Worm (Caenorhabditis elegans) whole organism, L2 larva: Measurements from ENCODE around the gene C01B10.44.
"Not testable (repeated sequence)": the region's sequence is repeated elsewhere in the genome, so short reads cannot be mapped to it uniquely, and the experiment has no call there.

Source experiments
- C34F6.9 ChIP-seq: fragments of 150-350 bp; optimal IDR thresholded peaks from 2 replicates; lab custom pipeline; 2014; ENCODE audit warnings: missing biosample characterization, missing genetic modification characterization
- F13H6.1 ChIP-seq: sonication (generic microtip); optimal IDR thresholded peaks from 2 replicates; lab custom pipeline; 2016; ENCODE audit warnings: missing genetic modification characterization, missing compliant biosample characterization
- R02D3.7 ChIP-seq: fragments of 150-350 bp; optimal IDR thresholded peaks from 2 replicates; lab custom pipeline; 2014; ENCODE audit warnings: missing biosample characterization, missing genetic modification characterization
- ZK546.5 ChIP-seq: sonication (generic microtip); optimal IDR thresholded peaks from 2 replicates; lab custom pipeline; 2017; ENCODE audit warnings: missing biosample characterization, missing genetic modification characterization
- alr-1 ChIP-seq: fragments of 150-350 bp; optimal IDR thresholded peaks from 2 replicates; lab custom pipeline; 2014; ENCODE audit warnings: missing biosample characterization, missing genetic modification characterization
- ama-1 ChIP-seq: fragments of 150-350 bp; optimal IDR thresholded peaks from 2 replicates; lab custom pipeline; 2018; ENCODE audit warnings: inconsistent platforms
- ceh-82 ChIP-seq: fragments of 150-350 bp; optimal IDR thresholded peaks from 2 replicates; lab custom pipeline; 2014; ENCODE audit warnings: missing biosample characterization, missing genetic modification characterization
- egl-27 ChIP-seq: sonication (generic microtip); optimal IDR thresholded peaks from 3 replicates; lab custom pipeline; 2017; ENCODE audit warnings: missing biosample characterization, missing genetic modification reagents, missing genetic modification characterization
- elt-1 ChIP-seq: fragments of 150-350 bp; optimal IDR thresholded peaks from 2 replicates; lab custom pipeline; 2014; ENCODE audit warnings: missing biosample characterization, missing genetic modification characterization
- fos-1 ChIP-seq: fragments of 150-350 bp; optimal IDR thresholded peaks from 2 replicates; lab custom pipeline; 2014; ENCODE audit warnings: missing biosample characterization, missing genetic modification characterization
- gmeb-1 ChIP-seq: fragments of 150-350 bp; optimal IDR thresholded peaks from 2 replicates; lab custom pipeline; 2014; ENCODE audit warnings: missing biosample characterization, missing genetic modification characterization
- lin-11 ChIP-seq: fragments of 150-350 bp; sonication (generic microtip); optimal IDR thresholded peaks from 2 replicates; lab custom pipeline; 2014; ENCODE audit warnings: missing biosample characterization, missing genetic modification characterization, inconsistent platforms, mixed read lengths
- lin-13 ChIP-seq: fragments of 150-350 bp; optimal IDR thresholded peaks from 2 replicates; lab custom pipeline; 2014; ENCODE audit warnings: missing biosample characterization, missing genetic modification reagents, missing genetic modification characterization
- lin-39 ChIP-seq: fragments of 150-350 bp; optimal IDR thresholded peaks from 2 replicates; lab custom pipeline; 2014; ENCODE audit warnings: missing biosample characterization, missing genetic modification reagents, missing genetic modification characterization
- mab-5 ChIP-seq: fragments of 150-350 bp; optimal IDR thresholded peaks from 2 replicates; lab custom pipeline; 2014; ENCODE audit warnings: missing biosample characterization, missing genetic modification characterization
- mbf-1 ChIP-seq: sonication (generic microtip); optimal IDR thresholded peaks from 2 replicates; lab custom pipeline; 2017; ENCODE audit warnings: missing biosample characterization, missing genetic modification characterization
- mdl-1 ChIP-seq, 2 experiments: fragments of 150-350 bp in 1 of 2; sonication (generic microtip) in 1 of 2; optimal IDR thresholded peaks; 2 replicates each; lab custom pipeline; 2017; ENCODE audit warnings: missing biosample characterization in 2 of 2, missing genetic modification characterization in 2 of 2
- nhr-10 ChIP-seq: sonication (generic microtip); optimal IDR thresholded peaks from 2 replicates; lab custom pipeline; 2017; ENCODE audit warnings: missing biosample characterization, missing genetic modification characterization
- nhr-12 ChIP-seq: fragments of 150-350 bp; optimal IDR thresholded peaks from 2 replicates; lab custom pipeline; 2014; ENCODE audit warnings: missing biosample characterization, missing genetic modification characterization
- nhr-21 ChIP-seq: fragments of 150-350 bp; optimal IDR thresholded peaks from 2 replicates; lab custom pipeline; 2014; ENCODE audit warnings: missing biosample characterization, missing genetic modification characterization
- nhr-23 ChIP-seq: fragments of 150-350 bp; optimal IDR thresholded peaks from 2 replicates; lab custom pipeline; 2014; ENCODE audit warnings: missing biosample characterization, missing genetic modification reagents, missing genetic modification characterization
- nhr-25 ChIP-seq: fragments of 150-350 bp; sonication (generic microtip); optimal IDR thresholded peaks from 3 replicates; lab custom pipeline; 2014; ENCODE audit warnings: missing biosample characterization, missing genetic modification characterization
- nhr-6 ChIP-seq: fragments of 150-350 bp; optimal IDR thresholded peaks from 2 replicates; lab custom pipeline; 2014; ENCODE audit warnings: missing biosample characterization, missing genetic modification characterization
- nhr-77 ChIP-seq: fragments of 150-350 bp; optimal IDR thresholded peaks from 2 replicates; lab custom pipeline; 2014; ENCODE audit warnings: missing biosample characterization, missing genetic modification characterization
- peb-1 ChIP-seq: fragments of 150-350 bp; optimal IDR thresholded peaks from 2 replicates; lab custom pipeline; 2014; ENCODE audit warnings: missing biosample characterization, missing genetic modification characterization
- sem-4 ChIP-seq: fragments of 150-350 bp; optimal IDR thresholded peaks from 2 replicates; lab custom pipeline; 2014; ENCODE audit warnings: missing biosample characterization, missing genetic modification reagents, missing genetic modification characterization
- skn-1 ChIP-seq: sonication (generic microtip); optimal IDR thresholded peaks from 2 replicates; lab custom pipeline; 2017; ENCODE audit warnings: missing biosample characterization, missing genetic modification characterization
- sma-3 ChIP-seq: sonication (generic microtip); optimal IDR thresholded peaks from 2 replicates; lab custom pipeline; 2016; ENCODE audit warnings: missing genetic modification reagents, missing genetic modification characterization, missing compliant biosample characterization
- sma-9 ChIP-seq, 2 experiments: fragments of 150-350 bp in 1 of 2; sonication (generic microtip) in 1 of 2; optimal IDR thresholded peaks; 2 replicates each; lab custom pipeline; 2014 to 2016; ENCODE audit warnings: missing genetic modification characterization in 2 of 2, mild to moderate bottlenecking in 1 of 2, missing biosample characterization in 1 of 2, missing compliant biosample characterization in 1 of 2, missing genetic modification reagents in 1 of 2, moderate library complexity in 1 of 2
- snpc-4 ChIP-seq: fragments of 150-350 bp; optimal IDR thresholded peaks from 2 replicates; lab custom pipeline; 2014; ENCODE audit warnings: missing biosample characterization, missing genetic modification characterization
- unc-39 ChIP-seq: fragments of 150-350 bp; optimal IDR thresholded peaks from 2 replicates; lab custom pipeline; 2014; ENCODE audit warnings: missing biosample characterization, missing genetic modification characterization
- unc-55 ChIP-seq: fragments of 150-350 bp; sonication (generic microtip); optimal IDR thresholded peaks from 3 replicates; lab custom pipeline; 2014; ENCODE audit warnings: missing biosample characterization, missing genetic modification reagents, missing genetic modification characterization
- unc-62 ChIP-seq: fragments of 150-350 bp; optimal IDR thresholded peaks from 2 replicates; lab custom pipeline; 2014; ENCODE audit warnings: missing biosample characterization, missing genetic modification reagents, missing genetic modification characterization
- zag-1 ChIP-seq: fragments of 150-350 bp; optimal IDR thresholded peaks from 2 replicates; lab custom pipeline; 2014; ENCODE audit warnings: missing biosample characterization, missing genetic modification characterization
- ztf-11 ChIP-seq: sonication (generic microtip); optimal IDR thresholded peaks from 2 replicates; lab custom pipeline; 2017; ENCODE audit warnings: missing biosample characterization, missing genetic modification characterization
- ztf-4 ChIP-seq: fragments of 150-350 bp; optimal IDR thresholded peaks from 2 replicates; lab custom pipeline; 2014; ENCODE audit warnings: missing biosample characterization, missing genetic modification characterization

C01B10.44 gene

DNA sequence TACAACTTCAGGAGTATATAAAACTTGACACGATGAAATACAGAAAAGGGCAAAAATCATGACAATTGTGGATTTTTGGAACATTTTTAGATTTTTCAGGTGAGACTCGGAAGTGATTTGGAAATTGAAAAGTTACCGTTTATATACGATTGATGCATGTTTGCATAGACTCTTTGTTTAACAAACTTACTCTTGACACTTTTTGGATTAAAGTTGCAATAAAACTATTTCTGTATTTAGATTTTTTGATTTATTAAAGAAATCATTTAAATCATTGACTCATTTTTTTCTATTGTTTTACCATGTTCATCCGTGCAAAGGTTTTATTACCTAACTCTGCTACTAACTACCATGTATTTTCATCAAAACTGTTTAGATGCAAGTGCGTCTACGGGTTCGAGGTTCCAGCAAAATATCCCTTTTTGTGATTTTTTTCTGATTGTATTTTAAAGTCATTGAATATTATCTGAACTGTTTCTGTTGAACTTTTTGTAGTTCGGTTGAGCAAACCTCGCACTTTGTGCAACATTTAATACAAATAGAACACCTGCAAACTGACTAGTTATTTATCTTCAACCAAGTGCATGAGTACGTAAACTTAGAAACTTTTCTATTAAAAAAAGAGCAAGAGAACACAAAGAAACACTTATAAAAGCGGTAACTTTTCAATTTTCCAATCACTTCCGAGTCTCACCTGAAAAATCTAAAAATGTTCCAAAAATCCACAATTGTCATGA, 32.3 kb upstream of the C01B10.44 start, which contains the start of the genes nspb-1 and nspb-2:
nspb-1 (minus strand) TSS at position 101 of the 737 bp plus-strand sequence.
nspb-2 (plus strand) TSS at position 687 of the 737 bp plus-strand sequence.
- not testable (repeated sequence) for TF ChIP-seq C34F6.9; gmeb-1; mdl-1 (tag; optimal IDR thresholded peaks at IDR 0.05; lab: Kevin White, UChicago)

DNA sequence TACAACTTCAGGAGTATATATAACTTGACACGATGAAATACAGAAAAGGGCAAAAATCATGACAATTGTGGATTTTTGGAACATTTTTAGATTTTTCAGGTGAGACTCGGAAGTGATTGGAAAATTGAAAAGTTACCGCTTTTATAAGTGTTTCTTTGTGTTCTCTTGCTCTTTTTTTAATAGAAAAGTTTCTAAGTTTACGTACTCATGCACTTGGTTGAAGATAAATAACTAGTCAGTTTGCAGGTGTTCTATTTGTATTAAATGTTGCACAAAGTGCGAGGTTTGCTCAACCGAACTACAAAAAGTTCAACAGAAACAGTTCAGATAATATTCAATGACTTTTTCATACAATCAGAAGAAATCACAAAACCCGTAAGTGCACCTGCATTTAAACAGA, 28.6 kb upstream of the C01B10.44 start, which contains the start of gene nspb-3:
nspb-3 (minus strand) TSS at position 101 of the 400 bp plus-strand sequence.
- TF ChIP-seq ztf-11; nhr-12; fos-1 (tag; lab: Kevin White, UChicago): not testable (repeated sequence)

DNA sequence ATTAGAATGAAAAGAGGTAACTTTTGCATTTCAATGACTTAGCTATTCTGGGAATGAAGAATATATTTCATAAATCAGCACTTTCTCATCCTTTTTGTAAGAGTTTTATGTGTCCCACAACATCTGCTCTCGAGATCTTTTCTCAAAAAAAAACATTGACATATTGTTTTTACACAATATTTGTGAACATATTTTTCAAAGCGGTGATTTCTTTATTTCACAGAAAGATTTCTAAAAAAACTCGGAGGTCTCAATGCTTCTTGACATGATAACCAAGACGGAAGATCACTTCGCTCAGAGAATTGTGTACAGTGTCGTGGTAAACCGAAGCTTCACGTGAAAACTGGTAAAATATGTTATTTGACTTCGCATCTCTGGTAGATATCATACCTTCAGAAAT, 27.6 kb upstream of the C01B10.44 start, which contains the start of gene F38A5.22:
F38A5.22 (minus strand) TSS at position 29 of the 400 bp plus-strand sequence.
- TF ChIP-seq nhr-77 (no peak), lin-13 (GFP tag; lab: Kevin White, UChicago) (no peak), sem-4 (tag; lab: Kevin White, UChicago) (no peak), skn-1 (no peak), ceh-82 (tag; lab: Kevin White, UChicago) (no peak), unc-39 (tag; lab: Kevin White, UChicago) (no peak)

DNA sequence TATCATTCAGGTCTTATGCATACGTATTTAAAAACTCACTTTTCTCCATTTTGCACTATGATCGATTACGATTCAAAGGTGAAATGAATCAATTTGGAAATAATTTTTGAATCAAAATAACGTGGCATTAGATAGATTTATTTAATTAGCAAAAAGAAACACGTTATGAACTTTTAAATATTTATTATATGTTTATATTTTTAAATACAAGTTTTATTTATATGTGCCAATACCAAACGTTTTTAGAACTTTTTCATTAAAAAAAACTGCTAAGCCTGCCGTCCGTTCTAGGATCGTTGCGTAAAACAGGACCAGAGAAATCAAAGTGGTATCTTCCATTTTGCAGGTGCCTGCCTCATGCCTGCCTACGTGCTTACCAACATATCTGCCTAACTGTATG, 26.2 kb upstream of the C01B10.44 start, which contains the start of gene F38A5.6:
F38A5.6 (minus strand) TSS at position 101 of the 400 bp plus-strand sequence.
- TF ChIP-seq nhr-6 (tag; lab: Kevin White, UChicago) (no peak), sem-4 (tag; lab: Kevin White, UChicago) (no peak), C34F6.9 (no peak), nhr-25 (tag; lab: Kevin White, UChicago) (no peak), nhr-10 (tag; lab: Kevin White, UChicago) (no peak), snpc-4 (tag; lab: Kevin White, UChicago) (no peak), mbf-1 (tag; lab: Kevin White, UChicago) (no peak), elt-1 (tag; lab: Kevin White, UChicago) (no peak), R02D3.7 (tag; lab: Kevin White, UChicago) (no peak), nhr-21 (tag; lab: Kevin White, UChicago) (no peak), alr-1 (tag; lab: Kevin White, UChicago) (no peak), ztf-11 (no peak), gmeb-1 (no peak), nhr-77 (no peak), lin-11 (tag; lab: Kevin White, UChicago) (no peak), nhr-12 (no peak), zag-1 (tag; lab: Kevin White, UChicago) (no peak), mdl-1 (tag; optimal IDR thresholded peaks at IDR 0.05; lab: Kevin White, UChicago) (no peak), peb-1 (no peak), lin-39 (tag; lab: Kevin White, UChicago) (no peak)
- TF ChIP-seq, all 48 proteins: peak for 0

DNA sequence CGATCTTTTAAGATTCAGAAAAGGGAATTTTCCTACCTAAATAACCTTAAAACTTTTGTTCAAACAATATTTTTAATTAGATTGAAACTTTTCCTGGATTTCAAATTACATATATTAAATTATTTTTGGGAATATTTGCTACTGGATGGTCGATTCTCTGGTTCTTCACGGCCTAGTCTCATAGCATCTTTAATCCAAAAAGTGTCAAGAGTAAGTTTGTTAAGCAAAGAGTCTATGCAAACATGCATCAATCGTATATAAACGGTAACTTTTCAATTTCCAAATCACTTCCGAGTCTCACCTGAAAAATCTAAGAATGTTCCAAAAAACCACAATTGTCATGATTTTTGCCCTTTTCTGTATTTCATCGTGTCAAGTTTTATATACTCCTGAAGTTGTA, 25.6 kb upstream of the C01B10.44 start, which contains the start of gene nspb-4:
nspb-4 (plus strand) TSS at position 301 of the 400 bp plus-strand sequence.
- not testable (repeated sequence) for TF ChIP-seq nhr-12; ZK546.5 (tag; lab: Kevin White, UChicago); ama-1 (lab: Kevin White, UChicago)

DNA sequence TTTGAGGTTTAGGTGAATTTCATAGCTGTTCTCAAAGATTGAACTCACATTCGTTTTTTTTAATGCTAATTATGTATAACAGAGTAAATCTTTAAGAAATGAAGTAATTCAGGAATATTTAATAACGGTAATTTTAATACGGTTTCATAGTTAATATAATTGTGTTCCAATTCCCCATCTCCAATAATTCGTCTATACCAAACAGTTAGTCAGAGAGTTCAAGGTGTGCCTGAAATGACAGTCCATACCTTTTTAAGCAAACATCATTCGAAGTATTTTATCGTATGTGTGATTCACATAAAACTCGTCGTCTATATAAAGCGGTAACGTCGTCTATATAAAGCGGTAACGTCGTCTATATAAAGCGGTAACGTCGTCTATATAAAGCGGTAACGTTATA, 24.8 kb upstream of the C01B10.44 start, which contains the start of gene nspb-5:
nspb-5 (plus strand) TSS at position 301 of the 400 bp plus-strand sequence.
- TF ChIP-seq nhr-23; nhr-21 (tag; lab: Kevin White, UChicago); sem-4 (tag; lab: Kevin White, UChicago): not testable (repeated sequence)
- TF ChIP-seq, all 48 proteins: peak for 0; not testable (repeated sequence) for 48

DNA sequence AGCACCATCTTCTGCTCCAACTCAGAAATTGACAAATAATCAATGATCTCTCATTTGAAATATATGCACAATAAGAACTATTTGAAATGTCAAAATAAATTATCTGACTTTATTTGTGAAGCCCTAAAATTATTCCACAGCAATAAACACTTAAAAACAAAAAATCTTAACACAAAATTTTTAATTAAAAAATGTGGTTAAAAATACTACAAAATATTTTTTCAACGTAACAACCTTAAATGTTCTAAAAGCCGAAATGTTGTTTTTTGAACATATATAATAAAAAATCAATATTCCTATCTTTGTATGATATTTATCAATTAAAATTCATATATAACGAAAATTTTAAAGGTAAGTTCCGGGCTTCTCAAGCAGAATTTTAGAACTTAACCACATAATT, 24.0 kb upstream of the C01B10.44 start, which contains the start of gene F38A5.8:
F38A5.8 (plus strand) TSS at position 301 of the 400 bp plus-strand sequence.
- TF ChIP-seq unc-62 (GFP tag; lab: Kevin White, UChicago) (no peak), ztf-4 (tag; lab: Kevin White, UChicago) (no peak), fos-1 (tag; lab: Kevin White, UChicago) (no peak), unc-55 (GFP tag; lab: Kevin White, UChicago) (no peak), F13H6.1 (tag; lab: Kevin White, UChicago) (no peak), unc-39 (tag; lab: Kevin White, UChicago) (no peak), nhr-23 (no peak), ama-1 (lab: Kevin White, UChicago) (no peak), egl-27 (tag; lab: Kevin White, UChicago) (no peak), mab-5 (tag; lab: Kevin White, UChicago) (no peak), sma-9 (GFP tag; optimal IDR thresholded peaks at IDR 0.05; lab: Kevin White, UChicago) (no peak), sma-9 (tag; optimal IDR thresholded peaks at IDR 0.05; lab: Kevin White, UChicago) (no peak), sma-3 (GFP tag; lab: Kevin White, UChicago) (no peak), nhr-25 (tag; lab: Kevin White, UChicago) (no peak)
- TF ChIP-seq, all 48 proteins: peak for 0
